Fruit fly (Drosophila melanogaster): ENCODE data around the gene Osi15.

The Osi15 gene

DNA sequence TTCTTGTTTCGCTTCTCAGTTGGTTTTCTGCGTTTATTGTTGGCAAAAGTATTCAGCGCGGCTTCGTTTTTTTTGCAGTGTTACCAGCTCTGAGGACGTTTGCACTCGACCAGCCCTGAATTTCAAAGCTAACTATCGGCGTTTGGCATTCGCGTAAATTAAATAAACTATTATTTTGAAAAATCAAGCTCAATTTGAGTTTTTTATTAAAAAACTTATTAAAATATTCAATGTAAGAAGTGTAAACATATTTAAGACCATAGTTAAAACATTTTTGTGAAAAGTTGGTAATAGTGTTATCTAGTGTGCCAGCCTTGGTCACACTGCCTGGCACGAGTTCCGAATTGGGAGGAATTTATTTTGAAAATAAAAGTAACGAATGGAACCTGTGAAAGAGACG is 44.2 kb downstream of the Osi15 start, which contains the start of the genes SmD2 and CG18048 (continued):
- TF ChIP-seq Vsx1 (GFP tag; optimal IDR thresholded peaks at IDR 0.05) (no peak), psq (GFP tag; optimal IDR thresholded peaks at IDR 0.05) (no peak), CG4282 (GFP tag; optimal IDR thresholded peaks at IDR 0.05) (no peak), Deaf1 (tag; optimal IDR thresholded peaks at IDR 0.05) (peak; percentile 50), PHDP (tag; optimal IDR thresholded peaks at IDR 0.05) (no peak), pfk (GFP tag; optimal IDR thresholded peaks at IDR 0.05) (no peak), CG11560 (tag; IDR thresholded peaks at IDR 0.05) (no peak), p53 (GFP tag; optimal IDR thresholded peaks at IDR 0.05) (no peak), CG3995 (GFP tag; optimal IDR thresholded peaks at IDR 0.05) (peak; percentile 70), CG8388 (GFP tag; optimal IDR thresholded peaks at IDR 0.05) (no peak), CG15514 (GFP tag; optimal IDR thresholded peaks at IDR 0.05) (peak; percentile 76), en (GFP tag; optimal IDR thresholded peaks at IDR 0.05) (no peak), sd (tag; optimal IDR thresholded peaks at IDR 0.05) (peak; percentile 80), stwl (tag; optimal IDR thresholded peaks at IDR 0.05) (peak; percentile 83), Adf1 (GFP tag; IDR thresholded peaks at IDR 0.05) (no peak), trem (tag; optimal IDR thresholded peaks at IDR 0.05) (peak; percentile 85), CG7745 (tag; optimal IDR thresholded peaks at IDR 0.05) (no peak), CG11456 (GFP tag; IDR thresholded peaks at IDR 0.05) (no peak), CG4360 (GFP tag; IDR thresholded peaks at IDR 0.05) (no peak), dimm (GFP tag; IDR thresholded peaks at IDR 0.05) (no peak), YL-1 (GFP tag; optimal IDR thresholded peaks at IDR 0.05) (peak; percentile 82), CG7963 (GFP tag; IDR thresholded peaks at IDR 0.05; ENCODE audit: partially characterized antibody) (no peak), inv (GFP tag; IDR thresholded peaks at IDR 0.05; ENCODE audit: partially characterized antibody) (peak; percentile 75), salm (tag; optimal IDR thresholded peaks at IDR 0.05) (no peak), H2.0 (GFP tag; IDR thresholded peaks at IDR 0.05) (no peak), ftz-f1 (GFP tag; optimal IDR thresholded peaks at IDR 0.05) (no peak), Aef1 (GFP tag; IDR thresholded peaks at IDR 0.05) (no peak), CG14860 (GFP tag; IDR thresholded peaks at IDR 0.05; ENCODE audit: partially characterized antibody) (0 out of 3 replicates have a peak, but pooled peaks have one; percentile 52), HmgD (GFP tag; optimal IDR thresholded peaks at IDR 0.05) (no peak), nerfin-1 (tag; optimal IDR thresholded peaks at IDR 0.05) (peak; percentile 68), CG14710 (tag; optimal IDR thresholded peaks at IDR 0.05) (peak; percentile 78), scrt (GFP tag; optimal IDR thresholded peaks at IDR 0.05) (no peak), nmo (GFP tag; optimal IDR thresholded peaks at IDR 0.05) (peak; percentile 70), CG13424 (tag; optimal IDR thresholded peaks at IDR 0.05) (peak; percentile 32), tio (GFP tag; optimal IDR thresholded peaks at IDR 0.05) (no peak), CG3407 (GFP tag; optimal IDR thresholded peaks at IDR 0.05) (no peak), oc (tag; optimal IDR thresholded peaks at IDR 0.05) (no peak), HLH4C (GFP tag; IDR thresholded peaks at IDR 0.05; ENCODE audit: partially characterized antibody) (peak; percentile 72), Sry-δ (GFP tag; optimal IDR thresholded peaks at IDR 0.05) (peak; percentile 72), Mrtf (GFP tag; IDR thresholded peaks at IDR 0.05) (no peak), Dip3 (GFP tag; optimal IDR thresholded peaks at IDR 0.05) (no peak), MTF-1 (GFP tag; optimal IDR thresholded peaks at IDR 0.05; ENCODE audit: borderline replicate concordance) (no peak), CG17612 (GFP tag; IDR thresholded peaks at IDR 0.05) (no peak), NK7.1 (GFP tag; optimal IDR thresholded peaks at IDR 0.05) (no peak), sna (GFP tag; IDR thresholded peaks at IDR 0.05; ENCODE audit: partially characterized antibody) (peak; percentile 72), Xbp1 (GFP tag; optimal IDR thresholded peaks at IDR 0.05) (peak; percentile 8), br (optimal IDR thresholded peaks at IDR 0.05) (no peak), seq (GFP tag; IDR thresholded peaks at IDR 0.05) (no peak), E2f2 (GFP tag; IDR thresholded peaks at IDR 0.05) (peak; percentile 64), Gug (GFP tag; IDR thresholded peaks at IDR 0.05) (no peak), Hr3 (GFP tag; optimal IDR thresholded peaks at IDR 0.05) (no peak)
